Worm (Caenorhabditis elegans): ENCODE data around the gene cas-1.

cas-1 gene

ce11 chrX:16818271-16818670, 4.8 kb upstream of the cas-1 start:
- peak; percentile 40 for TF ChIP-seq fkh-10 (GFP tag; optimal IDR thresholded peaks at IDR 0.05)
- TF ChIP-seq snpc-4 (tag; optimal IDR thresholded peaks at IDR 0.05), result no peak
- no peak for TF ChIP-seq ceh-82 (tag; optimal IDR thresholded peaks at IDR 0.05)

ce11 chrX:16816854-16817253, 3.4 kb upstream of the cas-1 start:
- TF ChIP-seq ceh-28 (tag; optimal IDR thresholded peaks at IDR 0.05) (no peak), hmg-11 (tag; optimal IDR thresholded peaks at IDR 0.05) (no peak), daf-12 (tag; optimal IDR thresholded peaks at IDR 0.05) (no peak), fkh-10 (GFP tag; optimal IDR thresholded peaks at IDR 0.05) (peak; percentile 75)

ce11 chrX:16815508-16815907, 2.1 kb upstream of the cas-1 start:
- TF ChIP-seq nhr-67 (tag; optimal IDR thresholded peaks at IDR 0.05) (no peak), aly-2 (tag; optimal IDR thresholded peaks at IDR 0.05) (no peak), pha-4 (tag; optimal IDR thresholded peaks at IDR 0.05) (peak; percentile 7), egl-27 (tag; optimal IDR thresholded peaks at IDR 0.05) (no peak), nhr-25 (tag; optimal IDR thresholded peaks at IDR 0.05) (no peak), elt-1 (tag; optimal IDR thresholded peaks at IDR 0.05) (no peak)

- TF ChIP-seq fkh-2 (tag; optimal IDR thresholded peaks at IDR 0.05) (no peak), elt-2 (tag; optimal IDR thresholded peaks at IDR 0.05) (peak; percentile 16), pqm-1 (tag; optimal IDR thresholded peaks at IDR 0.05) (peak; percentile 38)
Observed at ce11 chrX:16814913-16815312, 1.5 kb upstream of the cas-1 start.

ce11 chrX:16813148-16813547, 308 bp downstream of the cas-1 start:
- no peak for TF ChIP-seq aly-2 (tag; optimal IDR thresholded peaks at IDR 0.05)
- TF ChIP-seq pha-4 (tag; optimal IDR thresholded peaks at IDR 0.05), result peak; percentile 82
- no peak for TF ChIP-seq nhr-77 (tag; optimal IDR thresholded peaks at IDR 0.05)
- peak; percentile 33 for TF ChIP-seq jun-1 (tag; optimal IDR thresholded peaks at IDR 0.05)
- peak; percentile 82 for TF ChIP-seq elt-2 (tag; optimal IDR thresholded peaks at IDR 0.05)
- peak; percentile 82 for TF ChIP-seq pqm-1 (tag; optimal IDR thresholded peaks at IDR 0.05)

- TF ChIP-seq lin-39 (tag; optimal IDR thresholded peaks at IDR 0.05) (peak; percentile 19), ztf-11 (tag; optimal IDR thresholded peaks at IDR 0.05) (no peak)
Observed at ce11 chrX:16811974-16812373, 1.5 kb downstream of the cas-1 start.

- no peak for TF ChIP-seq nhr-77 (tag; optimal IDR thresholded peaks at IDR 0.05)
- TF ChIP-seq ceh-28 (tag; optimal IDR thresholded peaks at IDR 0.05), result no peak
- TF ChIP-seq unc-39 (tag; optimal IDR thresholded peaks at IDR 0.05), result no peak
- no peak for TF ChIP-seq pha-4 (tag; optimal IDR thresholded peaks at IDR 0.05)
Observed at ce11 chrX:16809689-16810088, 3.8 kb downstream of the cas-1 start.

ce11 chrX:16808526-16808925, 4.9 kb downstream of the cas-1 start:
- TF ChIP-seq fos-1 (tag; optimal IDR thresholded peaks at IDR 0.05) (no peak), jun-1 (tag; optimal IDR thresholded peaks at IDR 0.05) (no peak), nhr-25 (tag; optimal IDR thresholded peaks at IDR 0.05) (no peak), mdl-1 (tag; optimal IDR thresholded peaks at IDR 0.05) (no peak), snpc-4 (tag; optimal IDR thresholded peaks at IDR 0.05) (no peak), lsy-12 (tag; optimal IDR thresholded peaks at IDR 0.05) (no peak), nhr-237 (tag; optimal IDR thresholded peaks at IDR 0.05) (no peak), unc-62 (GFP tag; optimal IDR thresholded peaks at IDR 0.05) (no peak), ama-1 (optimal IDR thresholded peaks at IDR 0.05) (no peak), hmg-11 (tag; optimal IDR thresholded peaks at IDR 0.05) (no peak), nhr-28 (tag; optimal IDR thresholded peaks at IDR 0.05) (no peak), egl-27 (tag; optimal IDR thresholded peaks at IDR 0.05) (no peak), elt-1 (tag; optimal IDR thresholded peaks at IDR 0.05) (no peak), aly-2 (tag; optimal IDR thresholded peaks at IDR 0.05) (no peak), zag-1 (tag; optimal IDR thresholded peaks at IDR 0.05) (no peak), nhr-23 (tag; optimal IDR thresholded peaks at IDR 0.05) (no peak), nhr-11 (tag; optimal IDR thresholded peaks at IDR 0.05) (no peak), nhr-76 (tag; optimal IDR thresholded peaks at IDR 0.05) (no peak)

Data from whole organism, L3 larva.